Worm (Caenorhabditis elegans): ENCODE results near the gene F59D12.3.
A peak's percentile ranks its signal among the peaks of the same experiment; 100 is the strongest.

The F59D12.3 gene

DNA sequence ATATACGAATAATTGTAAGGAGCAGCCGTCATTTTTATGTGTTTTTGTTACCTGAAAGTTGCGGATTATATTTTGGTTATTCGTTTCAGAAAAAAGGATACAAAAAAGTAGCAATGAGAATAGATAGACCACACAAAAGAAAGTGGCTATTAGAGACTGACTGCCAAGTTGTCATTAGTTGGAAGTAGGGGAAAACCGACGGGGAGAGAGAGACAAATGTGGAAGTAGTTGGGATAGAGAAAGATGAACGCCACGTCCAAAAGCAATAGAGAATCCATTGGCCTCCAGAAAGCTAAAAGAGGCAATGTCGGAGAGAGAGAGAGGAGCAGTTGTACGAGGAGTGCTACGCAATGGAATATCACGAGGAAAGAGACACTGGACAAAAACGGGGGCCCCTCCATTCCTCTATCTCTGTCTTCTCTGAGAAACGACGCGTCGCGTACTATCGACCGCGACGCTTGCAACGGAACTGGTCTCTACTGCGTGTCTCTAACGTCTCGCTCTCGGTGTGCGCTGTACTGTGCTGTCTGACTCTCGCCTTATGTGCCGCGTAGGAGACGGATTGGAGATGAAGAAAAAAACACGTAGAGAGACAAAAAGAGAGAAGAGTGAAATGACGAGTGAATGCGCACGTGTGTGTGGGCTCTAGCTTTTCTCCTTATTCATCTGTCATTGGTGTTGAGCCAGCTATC lies 44.0 kb downstream of the F59D12.3 start, which contains the start of gene rab-14:
TSS of gene rab-14 (minus strand) at position 51 of the 692 bp plus-strand sequence.
- TF ChIP-seq ccch-3 (GFP tag; optimal IDR thresholded peaks at IDR 0.05) (no peak), ekl-4 (GFP tag; IDR thresholded peaks at IDR 0.05) (peak; percentile 74), attf-3 (GFP tag; conservative IDR thresholded peaks at IDR 0.05) (0 out of 2 replicates have a peak, but pooled peaks have one; percentile 30), dox-1 (GFP tag; IDR thresholded peaks at IDR 0.05) (peak; percentile 20; the same call in 1 of the 2 replicates), tbp1 (GFP tag; optimal IDR thresholded peaks at IDR 0.05) (peak; percentile 32), madf-6 (GFP tag; IDR thresholded peaks at IDR 0.05) (0 out of 2 replicates have a peak, but pooled peaks have one; percentile 21), lin-54 (GFP tag; optimal IDR thresholded peaks at IDR 0.05) (peak; percentile 28), hlh-26 (GFP tag; conservative IDR thresholded peaks at IDR 0.05) (no peak), dpff-1 (tag; optimal IDR thresholded peaks at IDR 0.05) (no peak), F55B11.4 (tag; optimal IDR thresholded peaks at IDR 0.05; ENCODE audit: borderline replicate concordance, insufficient read depth) (no peak), B0261.1 (tag; optimal IDR thresholded peaks at IDR 0.05) (no peak), madf-3 (GFP tag; IDR thresholded peaks at IDR 0.05) (peak; percentile 75; the same call in 1 of the 2 replicates), unc-62 (GFP tag; optimal IDR thresholded peaks at IDR 0.05) (peak; percentile 12), hmg-20 (GFP tag; IDR thresholded peaks at IDR 0.05) (peak; percentile 20; the same call in 1 of the 2 replicates), chd-7 (tag; optimal IDR thresholded peaks at IDR 0.05) (peak; percentile 45), rec-8 (tag; optimal IDR thresholded peaks at IDR 0.05) (no peak), snpc-4 (GFP tag; optimal IDR thresholded peaks at IDR 0.05) (no peak), snpc-4 (tag; optimal IDR thresholded peaks at IDR 0.05) (peak in 1 of 4 experiments; percentile 4), madf-8 (GFP tag; conservative IDR thresholded peaks at IDR 0.05) (no peak), somi-1 (GFP tag; optimal IDR thresholded peaks at IDR 0.05) (peak; percentile 51), F22D6.2 (tag; optimal IDR thresholded peaks at IDR 0.05) (no peak), K12H6.12 (tag; optimal IDR thresholded peaks at IDR 0.05) (peak; percentile 79), nfyb-1 (GFP tag; IDR thresholded peaks at IDR 0.05) (peak; percentile 80), ceh-27 (GFP tag; optimal IDR thresholded peaks at IDR 0.05) (peak; percentile 74), lin-40 (tag; optimal IDR thresholded peaks at IDR 0.05) (peak; percentile 16), K11D2.4 (GFP tag; IDR thresholded peaks at IDR 0.05) (peak; percentile 53; the same call in 1 of the 2 replicates), unc-130 (GFP tag; optimal IDR thresholded peaks at IDR 0.05) (no peak), atf-7 (tag; optimal IDR thresholded peaks at IDR 0.05) (peak; percentile 26), C06A6.2 (GFP tag; conservative IDR thresholded peaks at IDR 0.05) (peak; percentile 41; the same call in 1 of the 2 replicates), hmg-1.2 (GFP tag; IDR thresholded peaks at IDR 0.05) (peak; percentile 71; the same call in 1 of the 2 replicates), ceh-100 (GFP tag; IDR thresholded peaks at IDR 0.05) (no peak), mxl-1 (tag; optimal IDR thresholded peaks at IDR 0.05) (no peak), pbrm-1 (GFP tag; IDR thresholded peaks at IDR 0.05) (peak; percentile 33; the same call in 1 of the 2 replicates), Y56A3A.18 (GFP tag; IDR thresholded peaks at IDR 0.05) (no peak), cebp-1 (GFP tag; IDR thresholded peaks at IDR 0.05) (peak; percentile 82), cebp-1 (tag; optimal IDR thresholded peaks at IDR 0.05) (no peak), rpc-1 (optimal IDR thresholded peaks at IDR 0.05) (no peak), rpc-1 (tag; optimal IDR thresholded peaks at IDR 0.05) (no peak), fkh-3 (tag; optimal IDR thresholded peaks at IDR 0.05) (no peak), sptf-2 (GFP tag; optimal IDR thresholded peaks at IDR 0.05) (no peak), zfh-2 (GFP tag; conservative IDR thresholded peaks at IDR 0.05) (peak; percentile 93), attf-5 (GFP tag; optimal IDR thresholded peaks at IDR 0.05) (peak; percentile 60), zim-3 (tag; optimal IDR thresholded peaks at IDR 0.05) (no peak), mcd-1 (GFP tag; IDR thresholded peaks at IDR 0.05) (peak; percentile 53; the same call in 1 of the 2 replicates), let-526 (GFP tag; IDR thresholded peaks at IDR 0.05) (peak; percentile 49; the same call in 1 of the 2 replicates), lin-35 (GFP tag; optimal IDR thresholded peaks at IDR 0.05) (peak in 1 of 3 experiments; percentile 70)

All from whole organism, young adult.